Fruit fly (Drosophila melanogaster) whole organism, embryonic: ENCODE results near the gene CG12239.

Experiments used
- Atf-2 ChIP-seq: fragments of 200-800 bp; sonication (Bioruptor generic); optimal IDR thresholded peaks from 2 replicates; lab custom pipeline; 2016; ENCODE audit warnings: missing biosample characterization, missing genetic modification characterization
- BEAF-32 ChIP-seq: fragments of 200-800 bp; sonication (Bioruptor generic); optimal IDR thresholded peaks from 3 replicates; lab custom pipeline; 2017; ENCODE audit warnings: missing biosample characterization, missing genetic modification characterization, mild to moderate bottlenecking, moderate library complexity, missing genetic modification reagents
- CG10147 ChIP-seq: fragments of 200-800 bp; sonication (Bioruptor generic); optimal IDR thresholded peaks from 2 replicates; lab custom pipeline; 2019; ENCODE audit warnings: missing biosample characterization, mild to moderate bottlenecking, missing genetic modification characterization, moderate library complexity
- CG10431 ChIP-seq: fragments of 200-800 bp; sonication (Bioruptor generic); optimal IDR thresholded peaks from 3 replicates; lab custom pipeline; 2018; ENCODE audit warnings: missing biosample characterization, mild to moderate bottlenecking, missing genetic modification characterization
- CG10959 ChIP-seq: fragments of 200-800 bp; sonication (Bioruptor generic); IDR thresholded peaks from 2 replicates; pipeline ENCODE4 v1.3.6; 2022; ENCODE audit warnings: missing biosample characterization, missing genetic modification characterization
- CG10979 ChIP-seq: fragments of 200-800 bp; sonication (Bioruptor generic); optimal IDR thresholded peaks from 2 replicates; lab custom pipeline; 2018; ENCODE audit warnings: missing biosample characterization, mild to moderate bottlenecking, missing genetic modification characterization, moderate library complexity
- CG13123 ChIP-seq: fragments of 200-800 bp; sonication (Bioruptor generic); optimal IDR thresholded peaks from 2 replicates; lab custom pipeline; 2016; ENCODE audit warnings: missing biosample characterization, missing genetic modification characterization
- CG15269 ChIP-seq: fragments of 200-800 bp; sonication (Bioruptor generic); optimal IDR thresholded peaks from 2 replicates; lab custom pipeline; 2018; ENCODE audit warnings: missing biosample characterization, mild to moderate bottlenecking, missing genetic modification characterization, moderate library complexity
- CG16813 ChIP-seq: fragments of 200-800 bp; sonication (Bioruptor generic); IDR thresholded peaks from 3 replicates; pipeline ENCODE4 v1.3.6; 2022; ENCODE audit warnings: missing biosample characterization, missing genetic modification characterization; ENCODE audit not compliant: partially characterized antibody
- CG30431 ChIP-seq: fragments of 200-800 bp; sonication (Bioruptor generic); optimal IDR thresholded peaks from 2 replicates; lab custom pipeline; 2017; ENCODE audit warnings: missing biosample characterization, missing genetic modification characterization
- CG34224 ChIP-seq: fragments of 200-800 bp; sonication (Bioruptor generic); IDR thresholded peaks from 3 replicates; pipeline ENCODE4 v1.3.6; 2022; ENCODE audit warnings: missing biosample characterization, missing genetic modification characterization; ENCODE audit not compliant: partially characterized antibody
- CG34376 ChIP-seq: fragments of 200-800 bp; sonication (Bioruptor generic); optimal IDR thresholded peaks from 2 replicates; lab custom pipeline; 2018; ENCODE audit warnings: missing biosample characterization, mild to moderate bottlenecking, missing genetic modification characterization
- CG43689 ChIP-seq: fragments of 200-800 bp; sonication (Bioruptor generic); IDR thresholded peaks from 2 replicates; pipeline ENCODE4 v1.3.6; 2022; ENCODE audit warnings: missing biosample characterization, missing genetic modification characterization
- CG6791 ChIP-seq: fragments of 200-800 bp; sonication (Bioruptor generic); IDR thresholded peaks from 3 replicates; pipeline ENCODE4 v1.3.6; 2022; ENCODE audit warnings: missing biosample characterization, missing genetic modification characterization; ENCODE audit not compliant: partially characterized antibody
- CG8478 ChIP-seq: fragments of >200 bp; optimal IDR thresholded peaks from 2 replicates; lab custom pipeline; 2018
- Dip3 ChIP-seq: fragments of 200-800 bp; sonication (Bioruptor generic); optimal IDR thresholded peaks from 3 replicates; lab custom pipeline; 2016; ENCODE audit warnings: missing biosample characterization, missing genetic modification characterization
- Doc3 ChIP-seq: fragments of 200-800 bp; sonication (Bioruptor generic); IDR thresholded peaks from 3 replicates; pipeline ENCODE4 v1.3.6; 2022; ENCODE audit warnings: missing biosample characterization, missing genetic modification characterization; ENCODE audit not compliant: partially characterized antibody
- Dref ChIP-seq: fragments of 200-800 bp; sonication (Bioruptor generic); IDR thresholded peaks from 2 replicates; pipeline ENCODE4 v1.3.6; 2022; ENCODE audit warnings: missing biosample characterization, missing genetic modification characterization
- Drgx ChIP-seq: fragments of 200-800 bp; sonication (Bioruptor generic); IDR thresholded peaks from 2 replicates; pipeline ENCODE4 v1.3.6; 2022; ENCODE audit warnings: missing biosample characterization, missing genetic modification characterization
- E2f1 ChIP-seq: fragments of 200-800 bp; sonication (Bioruptor generic); IDR thresholded peaks from 2 replicates; pipeline ENCODE4 v1.3.6; 2022; ENCODE audit warnings: missing biosample characterization, missing genetic modification characterization
- Ets65A ChIP-seq: fragments of 200-800 bp; sonication (Bioruptor generic); peaks from one replicate; lab custom pipeline; 2016; ENCODE audit warnings: missing biosample characterization, missing genetic modification characterization
- HLH4C ChIP-seq: fragments of 200-800 bp; sonication (Bioruptor generic); IDR thresholded peaks from 3 replicates; pipeline ENCODE4 v1.3.6; 2022; ENCODE audit warnings: missing biosample characterization, missing genetic modification characterization; ENCODE audit not compliant: partially characterized antibody
- MBD-R2 ChIP-seq: fragments of 200-800 bp; sonication (Bioruptor generic); IDR thresholded peaks from 2 replicates; pipeline ENCODE4 v1.3.6; 2022; ENCODE audit warnings: missing biosample characterization, missing genetic modification characterization
- Opbp ChIP-seq: fragments of 200-800 bp; sonication (Bioruptor generic); IDR thresholded peaks from 3 replicates; pipeline ENCODE4 v1.3.6; 2022; ENCODE audit warnings: missing biosample characterization, missing genetic modification characterization; ENCODE audit not compliant: partially characterized antibody
- Scr ChIP-seq: fragments of 200-800 bp; sonication (Bioruptor generic); IDR thresholded peaks from 2 replicates; pipeline ENCODE4 v1.3.6; 2022; ENCODE audit warnings: missing biosample characterization, missing genetic modification characterization; ENCODE audit not compliant: partially characterized antibody
- Sry-β ChIP-seq: fragments of 200-800 bp; sonication (Bioruptor generic); optimal IDR thresholded peaks from 2 replicates; lab custom pipeline; 2018; ENCODE audit warnings: missing biosample characterization, mild to moderate bottlenecking, missing genetic modification characterization, moderate library complexity
- amos ChIP-seq: fragments of 200-800 bp; sonication (Bioruptor generic); IDR thresholded peaks from 2 replicates; pipeline ENCODE4 v1.3.6; 2022; ENCODE audit warnings: missing biosample characterization, missing genetic modification characterization; ENCODE audit not compliant: partially characterized antibody
- ase ChIP-seq: fragments of 200-800 bp; sonication (Bioruptor generic); IDR thresholded peaks from 3 replicates; pipeline ENCODE4 v1.3.6; 2022; ENCODE audit warnings: missing biosample characterization, missing genetic modification characterization
- bcd ChIP-seq: fragments of 200-800 bp; sonication (Bioruptor generic); optimal IDR thresholded peaks from 2 replicates; lab custom pipeline; 2017; ENCODE audit warnings: missing biosample characterization, mild to moderate bottlenecking, missing genetic modification characterization
- bigmax ChIP-seq: fragments of 200-800 bp; sonication (Bioruptor generic); optimal IDR thresholded peaks from 2 replicates; lab custom pipeline; 2018; ENCODE audit warnings: missing biosample characterization, mild to moderate bottlenecking, missing genetic modification characterization
- bowl ChIP-seq: fragments of 200-800 bp; sonication (Bioruptor generic); IDR thresholded peaks from 2 replicates; pipeline ENCODE4 v1.3.6; 2022; ENCODE audit warnings: missing biosample characterization, missing genetic modification characterization
- cg ChIP-seq: fragments of 200-800 bp; sonication (Bioruptor generic); optimal IDR thresholded peaks from 3 replicates; lab custom pipeline; 2019; ENCODE audit warnings: missing biosample characterization, mild to moderate bottlenecking, missing genetic modification characterization, moderate library complexity
- chinmo ChIP-seq: fragments of 200-800 bp; sonication (Bioruptor generic); IDR thresholded peaks from 4 replicates; pipeline ENCODE4 v1.3.6; 2022; ENCODE audit warnings: missing biosample characterization, missing genetic modification characterization; ENCODE audit not compliant: partially characterized antibody
- gro ChIP-seq: fragments of 200-800 bp; sonication (Bioruptor generic); optimal IDR thresholded peaks from 2 replicates; lab custom pipeline; 2016; ENCODE audit warnings: missing biosample characterization, missing genetic modification characterization
- hbn ChIP-seq: fragments of 200-800 bp; sonication (Bioruptor generic); IDR thresholded peaks from 2 replicates; pipeline ENCODE4 v1.3.6; 2022; ENCODE audit warnings: missing biosample characterization, missing genetic modification characterization; ENCODE audit not compliant: partially characterized antibody
- odd ChIP-seq: fragments of 200-800 bp; sonication (Bioruptor generic); optimal IDR thresholded peaks from 2 replicates; lab custom pipeline; 2017; ENCODE audit warnings: missing biosample characterization, mild to moderate bottlenecking, missing genetic modification characterization
- pnt ChIP-seq: fragments of 200-800 bp; sonication (Bioruptor generic); optimal IDR thresholded peaks from 3 replicates; lab custom pipeline; 2016; ENCODE audit warnings: missing biosample characterization, missing genetic modification characterization
- psq ChIP-seq: fragments of 200-800 bp; sonication (Bioruptor generic); optimal IDR thresholded peaks from 2 replicates; lab custom pipeline; 2017; ENCODE audit warnings: missing biosample characterization, missing genetic modification characterization
- pzg ChIP-seq: fragments of 200-800 bp; sonication (Bioruptor generic); optimal IDR thresholded peaks from 3 replicates; lab custom pipeline; 2018; ENCODE audit warnings: missing biosample characterization, mild to moderate bottlenecking, missing genetic modification characterization, moderate library complexity
- run ChIP-seq: fragments of 200-800 bp; sonication (Bioruptor generic); optimal IDR thresholded peaks from 3 replicates; lab custom pipeline; 2018; ENCODE audit warnings: missing biosample characterization, mild to moderate bottlenecking, missing genetic modification characterization
- schlank ChIP-seq: fragments of 200-800 bp; sonication (Bioruptor generic); optimal IDR thresholded peaks from 2 replicates; lab custom pipeline; 2018; ENCODE audit warnings: missing biosample characterization, mild to moderate bottlenecking, missing genetic modification characterization
- slbo ChIP-seq: fragments of 200-800 bp; sonication (Bioruptor generic); IDR thresholded peaks from 2 replicates; pipeline ENCODE4 v1.3.6; 2022; ENCODE audit warnings: missing biosample characterization, missing genetic modification characterization
- vnd ChIP-seq: fragments of 200-800 bp; sonication (Bioruptor generic); IDR thresholded peaks from 3 replicates; pipeline ENCODE4 v1.3.6; 2022; ENCODE audit warnings: missing biosample characterization, missing genetic modification characterization; ENCODE audit not compliant: partially characterized antibody
- wek ChIP-seq: fragments of 200-800 bp; sonication (Bioruptor generic); optimal IDR thresholded peaks from 3 replicates; lab custom pipeline; 2018; ENCODE audit warnings: missing biosample characterization, mild to moderate bottlenecking, missing genetic modification characterization, moderate library complexity
- zen2 ChIP-seq: fragments of 200-800 bp; sonication (Bioruptor generic); IDR thresholded peaks from 3 replicates; pipeline ENCODE4 v1.3.6; 2022; ENCODE audit warnings: missing biosample characterization, missing genetic modification characterization; ENCODE audit not compliant: partially characterized antibody
- zfh1 ChIP-seq: fragments of 200-800 bp; sonication (Bioruptor generic); IDR thresholded peaks from 3 replicates; pipeline ENCODE4 v1.3.6; 2022; ENCODE audit warnings: missing biosample characterization, missing genetic modification characterization

The CG12239 gene

DNA sequence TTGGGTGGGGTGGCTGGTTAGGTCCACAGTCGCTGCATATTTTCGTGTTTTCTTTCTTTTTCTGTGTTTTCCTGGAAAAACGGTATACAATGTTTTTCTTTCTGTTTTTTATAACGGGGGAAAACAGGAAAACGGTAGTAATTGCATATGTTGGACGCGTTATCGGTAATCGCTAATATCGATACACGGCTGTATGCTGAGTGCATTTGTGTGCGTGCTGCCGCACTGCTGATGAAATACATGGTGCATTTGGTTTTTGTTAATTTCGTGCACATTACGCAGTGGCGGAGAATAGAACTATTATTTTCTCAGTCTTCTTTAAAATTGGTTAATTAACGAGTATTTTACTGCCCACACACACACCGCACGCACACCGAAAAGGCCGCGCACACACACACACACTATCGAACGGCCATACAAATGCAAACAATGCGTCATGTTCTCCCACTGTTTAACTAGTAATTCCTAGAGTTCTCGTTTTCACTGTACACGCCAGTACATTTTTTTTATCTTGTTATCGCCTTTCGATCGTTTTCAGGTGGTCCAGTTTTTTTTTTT, 28.4 kb upstream of the CG12239 start:
- TF ChIP-seq zen2 (GFP tag; lab: Robert Waterston, UW): 0 out of 3 replicates have a peak, but pooled peaks have one; percentile 15
- TF ChIP-seq odd (GFP tag; lab: Kevin White, UChicago): no peak
- TF ChIP-seq hbn (GFP tag; lab: Robert Waterston, UW): 0 out of 2 replicates have a peak, but pooled peaks have one; percentile 19
- no peak for TF ChIP-seq bowl
- 0 out of 3 replicates have a peak, but pooled peaks have one; percentile 15 for TF ChIP-seq Doc3 (GFP tag; lab: Robert Waterston, UW)
- peak; percentile 55 for TF ChIP-seq Dref
- TF ChIP-seq schlank (tag; lab: Kevin White, UChicago): no peak
- peak; percentile 65 for TF ChIP-seq CG10147 (GFP tag; lab: Kevin White, UChicago)
- TF ChIP-seq run (tag; lab: Kevin White, UChicago): no peak
- TF ChIP-seq CG16813: peak; percentile 24; the same call in 1 of the 3 replicates
- peak; percentile 20; the same call in 1 of the 2 replicates for TF ChIP-seq amos (GFP tag; lab: Robert Waterston, UW)
- TF ChIP-seq CG10431 (GFP tag; lab: Kevin White, UChicago): peak; percentile 94
- peak; percentile 16 for TF ChIP-seq BEAF-32 (GFP tag; lab: Kevin White, UChicago)
- TF ChIP-seq CG10979 (tag; lab: Kevin White, UChicago): peak; percentile 17
- peak; percentile 26; the same call in 1 of the 3 replicates for TF ChIP-seq vnd
- TF ChIP-seq bcd (GFP tag; lab: Kevin White, UChicago): no peak
- TF ChIP-seq CG6791 (GFP tag; lab: Robert Waterston, UW): peak; percentile 44; the same call in 1 of the 3 replicates
- TF ChIP-seq chinmo (GFP tag; lab: Robert Waterston, UW): 0 out of 4 replicates have a peak, but pooled peaks have one; percentile 47
- TF ChIP-seq Scr (GFP tag; lab: Robert Waterston, UW): peak; percentile 18
- peak; percentile 19; the same call in 1 of the 3 replicates for TF ChIP-seq HLH4C
- no peak for TF ChIP-seq pzg (GFP tag; lab: Kevin White, UChicago)
- no peak for TF ChIP-seq Atf-2 (GFP tag; lab: Kevin White, UChicago)
- TF ChIP-seq CG8478: peak; percentile 61
- no peak for TF ChIP-seq pnt (GFP tag; lab: Kevin White, UChicago)
- TF ChIP-seq Opbp (GFP tag; lab: Robert Waterston, UW): peak; percentile 54; the same call in 1 of the 3 replicates
- peak; percentile 18; the same call in 1 of the 3 replicates for TF ChIP-seq CG34224 (GFP tag; lab: Robert Waterston, UW)
- TF ChIP-seq MBD-R2 (GFP tag; lab: Robert Waterston, UW): no peak
- TF ChIP-seq cg (GFP tag; lab: Kevin White, UChicago): peak; percentile 92

DNA sequence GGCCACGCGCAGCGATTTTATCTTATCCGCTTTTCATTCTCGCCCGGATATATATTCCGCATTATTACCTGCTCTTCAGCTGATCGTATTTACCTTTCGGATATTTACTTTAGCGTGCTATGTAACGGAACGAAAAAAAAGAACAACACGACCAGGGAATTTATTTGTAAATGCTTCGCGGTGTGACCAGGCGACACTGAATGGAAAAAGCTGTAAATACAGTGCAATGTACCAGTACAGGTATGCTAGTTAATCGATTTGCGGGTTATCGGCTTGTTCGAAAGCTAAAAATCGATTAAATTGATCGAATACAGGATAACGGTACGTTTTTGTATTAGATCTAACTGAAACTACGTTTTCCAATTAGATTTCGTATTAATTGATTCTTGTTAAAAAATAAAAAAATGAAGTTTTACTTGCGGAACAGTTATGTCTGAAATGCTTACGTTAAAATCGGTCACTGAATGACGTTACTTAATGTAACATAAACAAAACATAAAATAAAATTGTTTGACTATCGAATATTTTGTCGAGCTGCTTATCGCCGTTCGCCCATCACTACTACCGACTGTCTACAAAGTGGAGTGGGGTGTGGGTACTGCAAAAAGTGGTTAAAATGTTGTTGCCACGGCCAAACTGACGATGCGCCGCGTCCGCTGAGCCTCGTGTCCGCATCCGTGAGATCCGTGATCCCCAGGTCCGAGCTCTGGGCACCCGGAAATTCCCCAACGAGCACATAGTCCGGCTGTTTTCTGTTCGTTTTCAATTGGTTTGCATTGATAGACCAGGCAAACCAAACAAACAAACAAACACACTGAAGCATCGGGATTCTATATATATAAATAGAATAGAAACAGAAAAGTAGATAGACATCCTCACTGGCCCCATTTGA, 27.7 kb upstream of the CG12239 start, which contains the start of the genes MAPk-Ak2 and CG42699:
TSS of gene MAPk-Ak2 (minus strand) at position 203 of the 892 bp plus-strand sequence.
TSS of gene CG42699 (plus strand) at position 553 of the 892 bp plus-strand sequence.
- TF ChIP-seq Ets65A (GFP tag; lab: Kevin White, UChicago) (peak; percentile 55), CG10959 (GFP tag; lab: Robert Waterston, UW) (peak; percentile 13; the same call in 1 of the 2 replicates), Dip3 (peak; percentile 52), slbo (GFP tag; lab: Robert Waterston, UW) (peak; percentile 51; the same call in 1 of the 2 replicates), cg (GFP tag; lab: Kevin White, UChicago) (peak; percentile 63), CG43689 (GFP tag; lab: Robert Waterston, UW) (peak; percentile 54), psq (GFP tag; lab: Kevin White, UChicago) (peak; percentile 71), CG15269 (peak; percentile 75), CG13123 (GFP tag; lab: Kevin White, UChicago) (peak; percentile 89), Drgx (no peak), gro (peak; percentile 72), ase (no peak), CG30431 (no peak), E2f1 (GFP tag; lab: Robert Waterston, UW) (peak; percentile 48; the same call in 1 of the 2 replicates), bigmax (no peak), Sry-β (GFP tag; lab: Kevin White, UChicago) (peak; percentile 47), zfh1 (GFP tag; lab: Robert Waterston, UW) (peak; percentile 78), CG34376 (peak; percentile 94), wek (GFP tag; lab: Kevin White, UChicago) (peak; percentile 88)
